Fruit fly (Drosophila melanogaster) whole organism, wandering third instar larva: Measurements from ENCODE around the gene Acp29AB.
A peak's percentile ranks its signal among the peaks of the same experiment; 100 is the strongest.

Experiments used
- Abd-B ChIP-seq: fragments of >200 bp; optimal IDR thresholded peaks from 2 replicates; lab custom pipeline; 2017; ENCODE audit warnings: missing biosample characterization, missing genetic modification characterization
- CG32264 ChIP-seq: fragments of 200-800 bp; sonication (Bioruptor generic); optimal IDR thresholded peaks from 2 replicates; lab custom pipeline; 2016; ENCODE audit warnings: missing biosample characterization, missing genetic modification characterization
- CG9705 ChIP-seq: fragments of 200-800 bp; sonication (Bioruptor generic); optimal IDR thresholded peaks from 2 replicates; lab custom pipeline; 2018; ENCODE audit warnings: missing biosample characterization, mild to moderate bottlenecking, missing genetic modification characterization
- CrebA ChIP-seq: fragments of 200-800 bp; sonication (Bioruptor generic); optimal IDR thresholded peaks from 2 replicates; lab custom pipeline; 2016; ENCODE audit warnings: missing biosample characterization, mild to moderate bottlenecking, missing genetic modification characterization, borderline replicate concordance
- Dif ChIP-seq: fragments of 200-275, 200-300 bp; sonication (Bioruptor generic); optimal IDR thresholded peaks from 2 replicates; lab custom pipeline; 2018; ENCODE audit warnings: missing biosample characterization, missing genetic modification characterization; ENCODE audit not compliant: partially characterized antibody
- HLH106 ChIP-seq: fragments of 200-800 bp; optimal IDR thresholded peaks from 3 replicates; lab custom pipeline; 2019; ENCODE audit warnings: missing biosample characterization, mild to moderate bottlenecking, missing genetic modification characterization, moderate library complexity
- Hnf4 ChIP-seq: fragments of 200-800 bp; sonication (Bioruptor generic); optimal IDR thresholded peaks from 2 replicates; lab custom pipeline; 2016; ENCODE audit warnings: missing biosample characterization, mild to moderate bottlenecking, missing genetic modification characterization
- Hr83 ChIP-seq: fragments of 200-300 bp; sonication (Bioruptor generic); optimal IDR thresholded peaks from 2 replicates; lab custom pipeline; 2016; ENCODE audit warnings: missing biosample characterization, mild to moderate bottlenecking, missing genetic modification characterization, moderate library complexity; ENCODE audit not compliant: poor library complexity, severe bottlenecking
- Jra ChIP-seq: sonication (Bioruptor generic); optimal IDR thresholded peaks from 2 replicates; lab custom pipeline; 2016; ENCODE audit warnings: missing biosample characterization, missing genetic modification characterization
- Mio ChIP-seq: sonication (Bioruptor generic); optimal IDR thresholded peaks from 2 replicates; lab custom pipeline; 2016; ENCODE audit warnings: missing biosample characterization, missing genetic modification characterization
- Myc ChIP-seq: fragments of >200 bp; optimal IDR thresholded peaks from 2 replicates; lab custom pipeline; 2017
- N ChIP-seq: fragments of >200 bp; optimal IDR thresholded peaks from 2 replicates; lab custom pipeline; 2018; ENCODE audit warnings: missing biosample characterization, missing external identifiers, missing genetic modification characterization
- OdsH ChIP-seq: fragments of 200-800 bp; sonication (Bioruptor generic); optimal IDR thresholded peaks from 2 replicates; lab custom pipeline; 2016; ENCODE audit warnings: missing biosample characterization, mild to moderate bottlenecking, missing genetic modification characterization
- Rel ChIP-seq, 2 experiments: fragments of 200-800 bp; sonication (Bioruptor generic) in 1 of 2; optimal IDR thresholded peaks; 2 replicates in 1 of 2; 3 replicates in 1 of 2; lab custom pipeline; 2016 to 2019; ENCODE audit warnings: mild to moderate bottlenecking in 2 of 2, missing biosample characterization in 2 of 2, missing genetic modification characterization in 2 of 2, moderate library complexity in 1 of 2
- Sp1 ChIP-seq: fragments of 200-800 bp; sonication (Bioruptor generic); optimal IDR thresholded peaks from 3 replicates; lab custom pipeline; 2019; ENCODE audit warnings: missing biosample characterization, mild to moderate bottlenecking, missing genetic modification characterization, moderate library complexity
- Vsx2 ChIP-seq: fragments of 200-300, 225-300 bp; sonication (Bioruptor generic); optimal IDR thresholded peaks from 2 replicates; lab custom pipeline; 2018; ENCODE audit warnings: missing biosample characterization, missing genetic modification characterization; ENCODE audit not compliant: partially characterized antibody
- br ChIP-seq: fragments of 200-800 bp; sonication (Bioruptor generic); optimal IDR thresholded peaks from 2 replicates; lab custom pipeline; 2016; ENCODE audit warnings: missing biosample characterization, missing genetic modification characterization
- brk ChIP-seq: fragments of 200-800 bp; sonication (Bioruptor generic); optimal IDR thresholded peaks from 2 replicates; lab custom pipeline; 2016; ENCODE audit warnings: missing biosample characterization, mild to moderate bottlenecking, missing genetic modification characterization
- dl ChIP-seq, 2 experiments: fragments of 175-275, 200-275 bp in 1 of 2; fragments of 200-275 bp in 1 of 2; sonication (Bioruptor generic); optimal IDR thresholded peaks; lab custom pipeline; 2018; ENCODE audit warnings: mild to moderate bottlenecking in 2 of 2, missing biosample characterization in 2 of 2, missing genetic modification characterization in 2 of 2, moderate library complexity in 2 of 2; ENCODE audit not compliant: partially characterized antibody in 2 of 2, insufficient read depth in 1 of 2
- dmrt93B ChIP-seq: fragments of 200-800 bp; sonication (Bioruptor generic); optimal IDR thresholded peaks from 2 replicates; lab custom pipeline; 2018; ENCODE audit warnings: missing biosample characterization, mild to moderate bottlenecking, missing genetic modification characterization
- dsf ChIP-seq: sonication (Bioruptor generic); optimal IDR thresholded peaks from 2 replicates; lab custom pipeline; 2016; ENCODE audit warnings: missing biosample characterization, missing genetic modification characterization, borderline replicate concordance
- ey ChIP-seq: fragments of 200-800 bp; sonication (Bioruptor generic); optimal IDR thresholded peaks from 2 replicates; lab custom pipeline; 2016; ENCODE audit warnings: missing biosample characterization, missing genetic modification characterization
- foxo ChIP-seq, 2 experiments: fragments of 200-800 bp; sonication (Bioruptor generic); optimal IDR thresholded peaks; 2 replicates in 1 of 2; 3 replicates in 1 of 2; lab custom pipeline; 2016 to 2017; ENCODE audit warnings: missing biosample characterization in 2 of 2, missing genetic modification characterization in 2 of 2
- fru ChIP-seq: fragments of 200-800 bp; sonication (Bioruptor generic); optimal IDR thresholded peaks from 3 replicates; lab custom pipeline; 2016; ENCODE audit warnings: missing biosample characterization, mild to moderate bottlenecking, missing genetic modification characterization
- h ChIP-seq: fragments of 200-800 bp; sonication (Bioruptor generic); optimal IDR thresholded peaks from 3 replicates; lab custom pipeline; 2016; ENCODE audit warnings: missing biosample characterization, mild to moderate bottlenecking, missing genetic modification characterization
- jim ChIP-seq: fragments of 175-275, 200-325 bp; sonication (Bioruptor generic); optimal IDR thresholded peaks from 2 replicates; lab custom pipeline; 2016; ENCODE audit warnings: missing biosample characterization, mild to moderate bottlenecking, missing genetic modification characterization
- pan ChIP-seq: fragments of >200 bp; optimal IDR thresholded peaks from 2 replicates; lab custom pipeline; 2017
- rgr ChIP-seq: fragments of 200-800 bp; sonication (Bioruptor generic); optimal IDR thresholded peaks from 3 replicates; lab custom pipeline; 2016; ENCODE audit warnings: missing biosample characterization, mild to moderate bottlenecking, missing genetic modification characterization
- sage ChIP-seq: fragments of 200-800 bp; sonication (Bioruptor generic); optimal IDR thresholded peaks from 2 replicates; lab custom pipeline; 2016; ENCODE audit warnings: missing biosample characterization, mild to moderate bottlenecking, missing genetic modification characterization
- sv ChIP-seq: fragments of 200-800 bp; sonication (Bioruptor generic); optimal IDR thresholded peaks from 3 replicates; lab custom pipeline; 2016; ENCODE audit warnings: missing biosample characterization, missing genetic modification characterization
- tai ChIP-seq: sonication (Bioruptor generic); optimal IDR thresholded peaks from 2 replicates; lab custom pipeline; 2016; ENCODE audit warnings: missing biosample characterization, missing genetic modification characterization
- usp ChIP-seq: fragments of >200 bp; optimal IDR thresholded peaks from 2 replicates; lab custom pipeline; 2017; ENCODE audit warnings: missing biosample characterization, missing genetic modification characterization

Acp29AB gene

DNA sequence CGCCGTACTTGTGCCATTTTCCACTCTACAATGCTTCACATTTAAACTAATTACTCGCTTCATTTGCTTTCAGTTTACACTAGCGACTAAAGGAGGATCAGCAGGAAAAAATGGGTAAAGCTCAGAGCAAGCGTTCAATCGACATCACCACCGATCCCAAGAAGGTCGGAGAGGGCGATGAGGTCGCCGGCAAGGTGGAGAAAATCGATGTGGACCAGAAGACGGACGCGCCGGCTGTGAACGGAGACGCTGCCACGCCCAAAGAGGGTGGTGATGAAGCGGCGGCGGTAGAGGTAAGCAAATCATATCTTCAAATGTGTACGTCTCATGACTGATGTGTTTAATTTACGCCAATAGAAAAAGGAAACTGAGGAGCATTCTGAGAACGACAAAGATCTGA is 33.8 kb upstream of the Acp29AB start:
- no peak for TF ChIP-seq Vsx2
- TF ChIP-seq pan (lab: Kevin White, UChicago), result no peak
- TF ChIP-seq rgr (GFP tag; lab: Kevin White, UChicago), result no peak
- TF ChIP-seq Dif (GFP tag; lab: Kevin White, UChicago), result no peak
- TF ChIP-seq CrebA (GFP tag; lab: Kevin White, UChicago), result no peak
- no peak for TF ChIP-seq dmrt93B (GFP tag; lab: Kevin White, UChicago)
- no peak for TF ChIP-seq usp (GFP tag; lab: Kevin White, UChicago)
- no peak for TF ChIP-seq jim (GFP tag; lab: Kevin White, UChicago)
- no peak for TF ChIP-seq brk (GFP tag; lab: Kevin White, UChicago)
- no peak for TF ChIP-seq fru (GFP tag; lab: Kevin White, UChicago)

DNA sequence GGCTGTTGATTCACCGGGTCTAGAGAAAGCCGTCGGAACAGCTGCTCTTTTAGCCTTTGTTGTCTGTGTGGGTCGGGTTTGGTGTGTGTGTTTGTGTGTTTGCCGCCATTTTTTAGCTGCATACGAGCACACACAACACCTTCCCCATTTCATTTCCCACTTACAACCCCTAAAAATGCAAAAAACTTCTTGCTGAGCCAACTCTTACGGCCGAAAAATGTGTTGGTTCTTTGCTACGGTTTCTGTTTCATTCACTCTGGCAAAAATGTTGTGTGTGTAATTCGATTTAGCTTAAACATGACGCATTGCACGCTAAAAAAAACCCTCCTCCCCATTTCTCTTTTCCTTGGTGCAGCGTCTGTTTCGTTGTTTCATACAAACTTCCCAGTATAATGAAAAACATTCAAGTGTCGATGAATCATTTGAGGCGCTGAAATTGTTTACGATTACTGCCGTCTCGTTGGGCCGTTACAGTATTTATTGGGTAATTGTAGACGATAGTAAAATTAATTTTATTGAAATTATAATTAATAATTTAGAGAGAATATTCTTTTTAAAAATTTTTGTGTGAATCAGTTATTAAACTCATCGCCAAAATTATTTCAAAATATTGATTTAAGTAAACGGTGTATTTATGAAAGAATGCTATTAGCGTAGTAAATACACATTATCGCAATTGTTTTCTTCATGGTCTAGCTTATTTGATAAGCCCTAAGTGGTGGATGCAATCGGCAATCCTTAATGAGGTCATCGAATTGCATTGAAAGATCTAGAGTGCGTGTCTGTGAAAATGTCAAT is 33.1 kb upstream of the Acp29AB start:
- TF ChIP-seq Hnf4 (GFP tag; lab: Kevin White, UChicago) (peak; percentile 10), CG9705 (no peak), sage (peak; percentile 17), Jra (peak; percentile 45)
- TF ChIP-seq, all 38 proteins: peak for 3

DNA sequence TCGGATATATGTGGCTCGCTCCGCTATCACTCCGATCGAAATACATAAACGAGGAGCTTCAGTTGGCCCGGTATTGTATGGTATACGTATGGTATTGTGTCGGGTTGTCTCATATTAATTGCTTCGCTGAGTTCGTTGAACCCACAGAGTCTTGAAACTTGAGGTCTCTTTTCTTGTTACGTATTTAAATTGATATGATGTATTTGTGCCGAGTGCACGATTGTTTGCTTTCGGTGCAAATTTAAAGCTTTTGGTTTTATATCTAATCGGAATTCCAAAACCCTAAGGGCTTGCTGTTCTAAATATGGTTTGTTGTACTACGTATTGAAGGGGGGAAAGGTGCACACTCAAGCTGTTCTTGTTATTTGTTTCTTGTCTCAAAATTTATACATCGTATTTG is 32.2 kb upstream of the Acp29AB start:
- TF ChIP-seq usp (GFP tag; lab: Kevin White, UChicago) (no peak), tai (GFP tag; lab: Kevin White, UChicago) (peak; percentile 36)
- TF ChIP-seq, all 38 proteins: peak for 1

DNA sequence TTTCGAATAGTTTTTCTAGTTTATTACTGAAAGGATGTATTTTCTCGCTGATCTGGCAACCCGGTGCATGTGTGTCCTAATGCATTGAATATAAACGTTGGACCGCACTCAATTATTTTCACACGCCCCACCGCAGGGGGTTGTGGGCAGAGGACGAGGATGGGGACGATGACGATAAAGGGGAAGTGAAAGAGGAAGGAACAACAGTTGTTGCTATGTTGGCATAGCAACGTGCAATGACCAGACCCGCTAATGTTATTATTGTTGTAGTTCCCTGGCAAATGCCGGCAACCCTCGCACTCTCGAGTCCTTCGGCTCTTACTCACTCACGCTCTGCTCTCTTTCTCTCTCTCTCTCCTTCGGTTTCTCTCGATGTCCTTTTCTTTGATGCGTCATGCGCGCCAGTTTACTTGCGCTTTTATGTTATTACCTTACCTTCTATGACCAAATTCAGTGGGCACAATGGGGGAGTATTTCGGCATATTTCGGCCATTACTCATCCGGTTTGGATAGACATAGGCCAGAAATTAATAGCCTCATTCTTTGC is 31.7 kb upstream of the Acp29AB start:
- TF ChIP-seq Dif (GFP tag; lab: Kevin White, UChicago), result peak; percentile 22
- TF ChIP-seq Jra, result no peak
- TF ChIP-seq dsf (GFP tag; lab: Kevin White, UChicago), result no peak
- TF ChIP-seq sage, result no peak
- no peak for TF ChIP-seq Mio
- peak in 1 of 2 experiments; percentile 13 for TF ChIP-seq dl (GFP tag; optimal IDR thresholded peaks at IDR 0.05; lab: Kevin White, UChicago; ENCODE audit: insufficient read depth in 1 of 2, partially characterized antibody in 2 of 2)
- no peak for TF ChIP-seq CG32264 (GFP tag; lab: Kevin White, UChicago)
- no peak for TF ChIP-seq fru (GFP tag; lab: Kevin White, UChicago)
- no peak for TF ChIP-seq HLH106 (tag; lab: Kevin White, UChicago)

DNA sequence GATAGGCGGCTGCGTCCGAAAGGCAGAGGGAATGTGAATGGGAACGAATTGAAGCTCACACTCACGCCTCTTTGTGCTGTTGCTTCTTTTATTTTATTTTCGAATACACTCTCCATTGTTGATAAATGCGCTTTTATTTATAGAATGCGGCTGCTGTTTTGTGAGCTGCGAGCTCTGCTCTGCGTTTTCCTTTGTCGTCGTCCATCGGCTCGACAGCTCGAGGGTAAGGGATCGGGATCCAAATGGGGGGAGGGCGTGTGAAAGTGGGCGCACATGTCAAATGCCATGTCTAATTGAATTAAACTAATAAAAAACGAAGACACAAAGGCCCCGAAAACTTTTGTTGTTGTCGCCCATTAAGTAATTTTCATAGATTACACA is 31.1 kb upstream of the Acp29AB start:
- TF ChIP-seq Sp1 (GFP tag; lab: Kevin White, UChicago) (no peak), CrebA (GFP tag; lab: Kevin White, UChicago) (no peak), Abd-B (GFP tag; lab: Kevin White, UChicago) (no peak), Hnf4 (GFP tag; lab: Kevin White, UChicago) (no peak), foxo (GFP tag; optimal IDR thresholded peaks at IDR 0.05; lab: Kevin White, UChicago) (no peak), ey (GFP tag; lab: Kevin White, UChicago) (no peak), pan (lab: Kevin White, UChicago) (no peak), sv (GFP tag; lab: Kevin White, UChicago) (no peak), h (GFP tag; lab: Kevin White, UChicago) (peak; percentile 6), OdsH (GFP tag; lab: Kevin White, UChicago) (no peak), dmrt93B (GFP tag; lab: Kevin White, UChicago) (no peak), Myc (lab: Kevin White, UChicago) (no peak), Rel (GFP tag; optimal IDR thresholded peaks at IDR 0.05; lab: Kevin White, UChicago) (no peak), Rel (tag; optimal IDR thresholded peaks at IDR 0.05; lab: Kevin White, UChicago) (peak; percentile 8), Vsx2 (no peak), brk (GFP tag; lab: Kevin White, UChicago) (peak; percentile 38), Mio (no peak), Hr83 (GFP tag; lab: Kevin White, UChicago) (no peak), rgr (GFP tag; lab: Kevin White, UChicago) (no peak), br (GFP tag; lab: Kevin White, UChicago) (no peak), dl (GFP tag; optimal IDR thresholded peaks at IDR 0.05; lab: Kevin White, UChicago; ENCODE audit: insufficient read depth in 1 of 2, partially characterized antibody in 2 of 2) (no peak), N (GFP tag; lab: Kevin White, UChicago) (no peak)
